Fruit fly (Drosophila melanogaster) whole organism, larva: ENCODE measurements around the gene CG5665.
A peak's percentile ranks its signal among the peaks of the same experiment; 100 is the strongest.

Experiments
- noc ChIP-seq: fragments of 200-800 bp; sonication (Bioruptor generic); optimal IDR thresholded peaks from 3 replicates; lab custom pipeline; 2019; ENCODE audit warnings: missing biosample characterization, mild to moderate bottlenecking, missing genetic modification characterization, moderate library complexity

Gene CG5665

dm6 chr3L:20387038-20387842, 28.9 kb downstream of the CG5665 start:
- peak; percentile 53 for TF ChIP-seq noc (tag; lab: Kevin White, UChicago)

DNA sequence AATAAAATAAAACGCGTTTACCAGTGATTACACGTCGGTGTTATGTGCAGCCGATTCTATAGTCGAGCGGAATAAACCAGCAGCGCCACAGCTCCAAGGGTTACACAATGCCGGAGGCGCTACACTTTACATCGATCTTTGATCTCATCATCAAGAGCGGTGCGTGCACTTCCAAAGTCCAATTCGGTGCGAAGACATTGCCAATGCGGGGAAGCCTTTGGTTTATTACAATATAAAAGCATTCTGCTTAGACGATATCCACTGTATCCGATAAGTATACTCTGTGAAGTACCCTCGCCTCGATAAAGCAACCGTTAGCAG, 29.5 kb downstream of the CG5665 start:
- TF ChIP-seq noc (tag; lab: Kevin White, UChicago), result no peak

DNA sequence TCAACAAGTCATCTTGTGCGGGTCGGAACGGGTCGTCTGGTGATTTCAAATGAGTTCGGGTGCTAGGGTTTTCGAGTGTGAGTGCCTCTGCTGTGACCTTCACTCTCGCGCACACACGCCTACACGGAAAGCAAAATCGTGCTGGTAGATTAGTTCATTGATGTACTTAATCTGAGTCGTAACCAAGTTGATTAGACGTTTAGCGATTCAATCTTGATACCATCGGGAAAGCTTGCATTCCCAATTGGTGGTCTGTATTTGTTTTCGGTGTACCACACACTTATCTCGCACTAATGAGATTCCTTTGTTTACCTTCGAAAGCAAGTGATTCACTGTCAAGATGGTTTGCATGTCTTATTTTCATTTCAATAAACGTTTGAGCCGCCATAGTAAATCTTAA, 30.7 kb downstream of the CG5665 start:
- peak; percentile 58 for TF ChIP-seq noc (tag; lab: Kevin White, UChicago)

DNA sequence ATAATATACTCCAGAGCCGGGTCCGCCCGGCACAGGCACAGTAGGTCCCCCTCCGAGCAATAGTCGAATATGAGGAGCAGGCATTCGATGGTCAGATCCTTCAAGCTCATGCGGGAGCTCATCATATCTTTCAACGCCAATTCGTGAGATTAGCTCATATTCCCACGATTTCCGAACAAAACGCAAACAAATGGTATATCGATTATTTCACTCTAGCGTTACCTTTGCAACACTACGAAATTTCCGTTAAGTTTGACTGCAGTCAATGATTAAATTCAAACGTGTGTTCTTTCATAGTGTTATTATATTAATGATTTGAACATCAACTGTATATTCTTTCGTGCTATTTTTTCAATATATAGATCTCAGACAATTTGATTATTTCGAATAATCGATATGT, 35.0 kb downstream of the CG5665 start, which contains the start of gene CG33969:
Gene CG33969, minus strand, starts transcription at position 197 of the 400 bp plus-strand sequence.
- no peak for TF ChIP-seq noc (tag; lab: Kevin White, UChicago)

DNA sequence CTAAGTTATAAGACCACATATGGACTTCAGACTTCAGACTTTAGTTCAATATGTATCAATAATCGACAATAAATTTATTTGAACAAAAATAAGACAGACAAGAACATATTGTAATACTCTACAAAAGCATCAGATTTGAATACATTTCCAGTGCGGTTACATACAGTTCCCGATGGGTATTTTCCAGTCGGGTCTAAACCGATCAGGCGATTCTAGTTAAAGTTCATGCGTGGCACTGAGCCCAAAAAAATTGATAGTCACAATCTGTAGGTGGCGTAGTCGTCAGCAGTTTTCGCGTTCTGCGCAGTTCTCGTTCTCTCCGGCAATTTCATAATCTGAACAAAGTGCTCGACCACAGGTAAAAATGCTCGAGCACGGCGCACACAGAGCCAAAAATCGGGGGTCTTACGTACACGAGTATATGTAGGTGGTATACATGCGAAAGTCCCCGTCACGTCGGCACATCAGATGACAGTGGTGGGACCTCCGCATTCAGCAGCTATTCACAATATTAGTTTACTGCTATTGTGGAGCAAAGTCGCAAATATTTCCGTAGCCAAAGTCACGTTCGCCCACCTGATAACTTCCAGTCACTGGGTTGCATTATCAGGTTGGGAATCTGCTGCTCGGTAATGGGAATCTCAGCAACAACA, 37.1 kb downstream of the CG5665 start:
- TF ChIP-seq noc (tag; lab: Kevin White, UChicago), result peak; percentile 93

DNA sequence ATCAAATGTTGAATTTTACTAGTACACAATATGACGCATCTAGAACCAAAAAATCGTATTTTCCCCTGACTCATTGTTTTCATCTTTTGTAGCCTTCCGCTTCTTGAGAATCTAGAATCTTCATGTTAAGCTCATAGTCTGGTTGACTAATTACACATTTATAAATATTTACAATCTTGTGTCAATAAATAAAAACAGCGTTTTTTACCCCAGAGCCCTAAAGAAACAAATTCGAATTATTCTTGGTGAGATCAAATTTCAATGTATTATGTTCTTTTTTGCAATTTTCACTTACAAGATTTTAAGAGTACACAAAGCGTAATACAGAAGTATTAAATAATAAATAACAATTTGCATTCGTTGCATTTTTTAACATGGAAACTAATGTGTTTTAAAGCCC, 37.7 kb downstream of the CG5665 start:
- no peak for TF ChIP-seq noc (tag; lab: Kevin White, UChicago)

- TF ChIP-seq noc (tag; lab: Kevin White, UChicago), result no peak
These were observed 39.5 kb downstream of the CG5665 start for dm6 chr3L:20397770-20398169.

- peak; percentile 75 for TF ChIP-seq noc (tag; lab: Kevin White, UChicago)
These were observed 40.2 kb downstream of the CG5665 start for dm6 chr3L:20398243-20399222.

DNA sequence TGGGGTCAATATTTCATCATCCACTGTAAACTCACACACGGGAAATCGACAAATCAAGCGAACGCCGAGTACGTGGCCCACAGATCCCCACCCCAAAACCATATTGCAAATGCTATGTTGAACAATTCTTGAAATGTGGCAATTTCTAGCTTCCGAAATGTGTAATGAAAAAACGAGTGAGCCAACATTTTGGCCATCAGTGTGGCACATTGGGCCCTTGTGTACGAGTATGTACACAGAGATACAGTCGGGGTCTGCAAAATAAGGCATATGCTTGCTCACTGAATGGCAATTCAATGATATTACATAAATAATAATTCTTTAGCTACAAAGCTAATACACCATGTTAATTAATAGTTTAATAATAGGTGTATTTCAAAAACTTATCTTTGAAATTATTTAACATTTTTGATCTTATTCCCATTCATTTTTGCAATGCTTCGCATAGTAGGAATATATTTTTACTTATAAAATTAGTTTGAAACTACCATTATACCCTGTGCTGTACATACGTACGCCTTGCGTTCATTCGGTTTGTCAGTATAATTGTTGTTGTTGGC, 41.3 kb downstream of the CG5665 start:
- peak; percentile 83 for TF ChIP-seq noc (tag; lab: Kevin White, UChicago)

- no peak for TF ChIP-seq noc (tag; lab: Kevin White, UChicago)
These were observed 42.2 kb downstream of the CG5665 start for dm6 chr3L:20400515-20400914.

- no peak for TF ChIP-seq noc (tag; lab: Kevin White, UChicago)
These were observed 43.0 kb downstream of the CG5665 start, which contains the start of gene trbl for dm6 chr3L:20401026-20401912. TSS of gene trbl (minus strand) at chr3L:20401609.

DNA sequence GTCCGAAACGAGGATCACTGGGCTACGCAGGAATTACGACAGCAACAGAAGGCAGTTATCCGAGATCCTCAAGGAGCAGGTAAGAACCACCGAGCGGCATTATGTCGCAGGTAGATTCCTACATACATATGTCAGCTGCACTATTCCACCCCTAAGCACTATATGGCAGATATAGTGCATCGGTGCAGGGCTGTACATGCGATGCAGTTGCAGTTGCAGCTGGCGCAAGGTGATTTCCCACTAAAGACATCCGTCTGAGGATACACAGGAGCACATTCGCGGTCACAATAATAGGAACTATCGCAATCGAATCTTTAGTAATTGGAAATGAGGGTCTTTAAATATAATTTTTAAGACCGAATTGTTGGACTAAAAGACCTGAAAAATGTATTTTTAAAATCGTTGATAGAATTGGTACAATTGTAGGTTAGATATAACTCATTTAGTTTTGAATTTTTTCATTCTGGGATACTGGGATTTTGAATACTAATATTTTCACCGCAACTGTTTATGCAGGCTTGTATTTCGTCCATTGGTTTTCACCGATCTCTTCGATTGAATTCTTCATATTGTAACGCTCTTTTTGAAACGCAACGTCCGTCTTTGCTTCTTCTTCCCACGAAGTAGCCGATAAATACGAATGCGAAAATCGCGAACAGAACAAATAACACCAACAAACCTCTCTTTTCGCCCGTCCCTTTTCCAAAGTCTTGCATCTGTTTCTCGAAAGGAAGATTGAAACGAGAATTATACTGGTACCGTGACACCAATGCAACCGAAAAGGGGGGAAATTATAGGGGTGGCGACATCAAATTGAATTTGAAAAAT, 44.6 kb downstream of the CG5665 start:
- TF ChIP-seq noc (tag; lab: Kevin White, UChicago), result no peak
